Worm (Caenorhabditis elegans) whole organism, midembryonic: ENCODE measurements around the gene bath-23.

Experiments
- T22C8.4 ChIP-seq: fragments of 200-800 bp; sonication (Bioruptor generic); IDR thresholded peaks from 2 replicates; pipeline ENCODE4 v1.3.6; 2022; ENCODE audit warnings: missing genetic modification characterization, missing compliant biosample characterization
- cog-1 ChIP-seq: sonication (generic microtip); optimal IDR thresholded peaks from 2 replicates; lab custom pipeline; 2016; ENCODE audit warnings: missing genetic modification characterization, missing compliant biosample characterization
- med-1 ChIP-seq: sonication (generic microtip); optimal IDR thresholded peaks from 2 replicates; lab custom pipeline; 2017; ENCODE audit warnings: missing genetic modification characterization, mild to moderate bottlenecking, missing compliant biosample characterization, antibody characterized with exemption, missing genetic modification reagents; ENCODE audit not compliant: insufficient read depth
- ref-1 ChIP-seq: fragments of 200-800 bp; sonication (Bioruptor generic); conservative IDR thresholded peaks from 2 replicates; pipeline ENCODE4 v1.3.6; 2022; ENCODE audit warnings: missing genetic modification reagents, missing genetic modification characterization, missing compliant biosample characterization

DNA sequence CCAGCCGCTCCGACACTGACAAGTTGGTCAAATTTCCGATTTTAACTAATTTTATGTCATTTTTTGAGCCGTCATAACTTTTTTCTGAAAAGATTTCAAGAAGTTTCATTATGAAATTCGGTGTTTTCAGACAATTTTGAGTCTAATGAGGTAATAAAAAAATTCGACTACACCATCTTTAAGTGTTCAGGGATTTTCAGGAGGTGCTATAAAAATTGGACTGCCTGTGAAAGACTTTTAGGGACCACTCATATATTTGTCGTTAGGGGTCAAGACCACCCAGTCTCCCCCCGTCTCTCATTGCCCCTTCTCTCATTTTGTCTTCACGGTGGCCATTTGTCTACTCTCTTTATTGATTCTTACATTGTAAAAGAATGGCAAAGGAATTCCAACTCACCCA, 3.7 kb downstream of the bath-23 start, which contains the start of gene bath-10:
- TF ChIP-seq cog-1 (tag; lab: Kevin White, UChicago) (no peak), ref-1 (GFP tag; lab: Robert Waterston, UW) (no peak), med-1 (GFP tag; lab: Kevin White, UChicago) (no peak), T22C8.4 (no peak)
